Worm (Caenorhabditis elegans): ENCODE measurements around the gene oac-55.

Gene oac-55

ce11 chrV:3759419-3759915 is 1.5 kb upstream of the oac-55 start, which contains the start of gene chk-1:
TSS of gene chk-1 (minus strand) at chrV:3759469.
- TF ChIP-seq him-1 (tag; optimal IDR thresholded peaks at IDR 0.05), result no peak
- TF ChIP-seq W03F9.2 (tag; optimal IDR thresholded peaks at IDR 0.05), result no peak

DNA sequence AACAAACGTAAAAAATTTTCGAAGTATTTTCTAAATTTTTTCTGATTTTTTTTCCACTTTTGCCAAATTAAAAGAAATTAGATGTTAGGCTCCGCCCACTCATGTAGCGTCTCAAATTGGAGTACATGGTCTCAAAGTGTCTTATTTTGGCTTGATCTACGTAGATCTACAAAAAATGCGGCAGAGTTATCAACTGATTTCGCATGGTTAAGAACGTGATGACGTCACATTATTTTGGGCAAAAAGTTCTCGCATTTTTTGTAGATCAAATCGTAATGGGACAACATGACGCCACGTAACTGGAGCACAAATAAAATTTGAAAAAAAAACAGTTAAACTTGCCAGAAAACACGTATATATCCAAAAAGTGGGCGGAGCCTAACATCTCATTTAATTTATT is 890 bp downstream of the oac-55 start:
- TF ChIP-seq him-1 (tag; optimal IDR thresholded peaks at IDR 0.05), result no peak
- TF ChIP-seq dao-5 (tag; optimal IDR thresholded peaks at IDR 0.05), result no peak
- TF ChIP-seq W03F9.2 (tag; optimal IDR thresholded peaks at IDR 0.05), result no peak

DNA sequence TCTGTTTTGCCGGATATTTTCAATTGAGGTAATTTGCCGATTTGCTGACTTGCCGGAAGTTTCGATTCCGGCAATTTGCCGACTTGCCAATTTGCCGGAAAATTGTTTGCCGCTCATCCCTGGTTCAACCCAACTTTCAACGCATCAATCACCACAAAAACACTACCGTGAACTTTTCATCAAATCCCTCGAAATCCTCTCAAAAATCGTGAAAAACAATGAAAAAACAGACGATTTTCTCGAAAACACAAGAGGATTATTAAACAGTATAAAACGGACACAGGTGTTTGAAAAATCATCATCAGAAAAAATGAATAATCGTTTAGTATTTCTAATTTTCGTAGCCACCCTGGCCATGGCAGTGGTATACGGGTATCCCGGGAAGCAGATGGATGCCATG is 6.0 kb downstream of the oac-55 start, which contains the start of gene Y39H10A.1:
Y39H10A.1 (plus strand) TSS at position 301 of the 400 bp plus-strand sequence.
- TF ChIP-seq him-1 (tag; optimal IDR thresholded peaks at IDR 0.05) (no peak), W03F9.2 (tag; optimal IDR thresholded peaks at IDR 0.05) (no peak), dao-5 (tag; optimal IDR thresholded peaks at IDR 0.05) (no peak)

- TF ChIP-seq W03F9.2 (tag; optimal IDR thresholded peaks at IDR 0.05) (no peak), dao-5 (tag; optimal IDR thresholded peaks at IDR 0.05) (no peak), him-1 (tag; optimal IDR thresholded peaks at IDR 0.05) (no peak)
Measured at ce11 chrV:3768270-3768669, 7.3 kb downstream of the oac-55 start, which contains the start of gene R08E5.4. TSS of gene R08E5.4 (plus strand) at chrV:3768570.

ce11 chrV:3771437-3772256 is 10.7 kb downstream of the oac-55 start, which contains the start of the genes R08E5.1 and rips-1:
TSS of gene R08E5.1 (minus strand) at chrV:3771518.
TSS of gene rips-1 (plus strand) at chrV:3772021.
- TF ChIP-seq dao-5 (tag; optimal IDR thresholded peaks at IDR 0.05), result no peak
- TF ChIP-seq him-1 (tag; optimal IDR thresholded peaks at IDR 0.05), result no peak
- TF ChIP-seq W03F9.2 (tag; optimal IDR thresholded peaks at IDR 0.05), result no peak

DNA sequence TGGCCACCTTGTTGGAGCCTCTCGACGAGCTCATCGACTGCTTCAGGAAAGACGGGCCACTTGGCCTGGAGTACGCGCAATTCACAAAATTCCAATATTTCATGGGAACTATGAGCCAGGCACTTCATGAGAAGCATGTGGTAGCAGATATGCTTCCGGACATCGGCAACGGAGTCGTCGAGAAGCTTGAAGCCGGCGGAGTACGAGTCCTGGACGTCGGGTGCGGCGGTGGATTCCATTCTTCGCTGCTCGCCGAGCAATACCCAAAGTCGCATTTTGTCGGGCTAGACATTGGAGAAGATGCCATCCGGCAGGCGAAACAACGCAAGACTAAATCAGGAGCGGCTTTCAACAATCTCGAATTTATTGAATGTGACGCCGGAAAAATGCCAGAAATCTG is 12.7 kb downstream of the oac-55 start:
- TF ChIP-seq W03F9.2 (tag; optimal IDR thresholded peaks at IDR 0.05) (no peak), him-1 (tag; optimal IDR thresholded peaks at IDR 0.05) (no peak), dao-5 (tag; optimal IDR thresholded peaks at IDR 0.05) (no peak)

ce11 chrV:3774653-3775052 is 13.7 kb downstream of the oac-55 start:
- TF ChIP-seq dao-5 (tag; optimal IDR thresholded peaks at IDR 0.05) (no peak), him-1 (tag; optimal IDR thresholded peaks at IDR 0.05) (no peak), W03F9.2 (tag; optimal IDR thresholded peaks at IDR 0.05) (no peak)

DNA sequence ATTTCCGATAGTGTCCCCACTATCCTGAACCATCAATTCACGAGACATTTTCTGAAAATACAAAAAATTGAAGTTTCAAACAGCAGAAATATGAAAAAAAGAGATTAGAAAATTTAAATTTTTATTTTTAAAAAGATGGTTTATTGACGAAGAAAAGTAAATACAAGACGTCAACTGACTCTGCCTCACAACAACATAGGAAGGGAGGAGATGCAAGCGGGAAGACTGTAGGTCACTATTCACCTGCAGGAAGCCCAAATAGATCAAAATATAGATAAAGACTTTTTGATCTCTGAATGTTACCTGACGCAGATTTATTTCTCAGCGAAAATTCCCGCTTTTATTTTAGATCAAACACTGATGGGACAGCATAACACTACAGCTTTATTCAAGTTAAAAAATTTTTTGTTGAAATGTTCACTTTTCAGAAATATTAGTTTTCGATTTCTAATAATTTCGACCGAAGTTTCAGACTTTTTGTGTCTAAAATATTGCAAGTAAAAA is 15.2 kb downstream of the oac-55 start, which contains the start of gene cysl-3:
cysl-3 (minus strand) TSS at position 51 of the 504 bp plus-strand sequence.
- TF ChIP-seq W03F9.2 (tag; optimal IDR thresholded peaks at IDR 0.05) (no peak), dao-5 (tag; optimal IDR thresholded peaks at IDR 0.05) (no peak)

DNA sequence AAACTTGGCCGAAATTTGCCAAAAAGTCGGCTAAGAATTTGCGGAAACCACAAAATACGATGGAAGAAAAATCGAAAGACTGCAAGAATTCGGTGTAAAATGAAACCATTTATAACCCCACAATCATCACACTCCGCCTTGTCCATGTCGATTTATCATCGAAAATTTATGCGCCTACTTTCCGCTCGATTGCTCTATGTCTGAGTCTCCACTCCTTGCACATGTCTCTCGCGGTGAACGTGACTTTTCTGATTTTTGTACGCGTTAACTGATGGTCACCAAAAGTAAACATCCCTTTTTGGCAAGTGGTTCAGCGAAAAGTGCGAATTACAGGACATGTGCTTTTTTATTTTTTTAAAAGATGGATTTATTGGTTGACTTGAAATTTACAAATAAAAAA is 16.0 kb downstream of the oac-55 start:
- TF ChIP-seq W03F9.2 (tag; optimal IDR thresholded peaks at IDR 0.05) (no peak), him-1 (tag; optimal IDR thresholded peaks at IDR 0.05) (no peak), dao-5 (tag; optimal IDR thresholded peaks at IDR 0.05) (no peak)

ce11 chrV:3784167-3784734 is 23.3 kb downstream of the oac-55 start, which contains the start of gene R08F11.1:
TSS of gene R08F11.1 (minus strand) at chrV:3784217.
- no peak for TF ChIP-seq dao-5 (tag; optimal IDR thresholded peaks at IDR 0.05)
- no peak for TF ChIP-seq him-1 (tag; optimal IDR thresholded peaks at IDR 0.05)
- no peak for TF ChIP-seq W03F9.2 (tag; optimal IDR thresholded peaks at IDR 0.05)

DNA sequence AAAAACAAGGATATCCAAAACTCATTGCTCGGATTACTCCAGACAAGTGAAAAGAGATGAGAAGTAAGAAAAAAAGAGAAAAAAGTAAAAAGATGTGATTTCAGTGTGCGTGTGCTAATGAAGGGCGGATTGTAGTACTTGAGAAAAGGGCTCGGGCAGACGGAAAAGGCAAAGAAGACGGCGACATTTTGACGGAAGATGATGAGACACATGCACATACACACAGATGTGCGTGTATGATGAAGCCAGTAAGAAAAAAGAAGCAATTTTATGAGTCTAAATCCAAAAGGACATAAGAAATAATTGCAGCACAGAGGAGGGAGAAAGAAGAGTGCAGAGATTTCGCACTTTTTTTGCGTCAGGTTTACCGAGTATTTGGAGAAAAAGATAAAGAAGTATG is 27.6 kb downstream of the oac-55 start:
- TF ChIP-seq him-1 (tag; optimal IDR thresholded peaks at IDR 0.05), result no peak
- no peak for TF ChIP-seq dao-5 (tag; optimal IDR thresholded peaks at IDR 0.05)
- TF ChIP-seq W03F9.2 (tag; optimal IDR thresholded peaks at IDR 0.05), result no peak

DNA sequence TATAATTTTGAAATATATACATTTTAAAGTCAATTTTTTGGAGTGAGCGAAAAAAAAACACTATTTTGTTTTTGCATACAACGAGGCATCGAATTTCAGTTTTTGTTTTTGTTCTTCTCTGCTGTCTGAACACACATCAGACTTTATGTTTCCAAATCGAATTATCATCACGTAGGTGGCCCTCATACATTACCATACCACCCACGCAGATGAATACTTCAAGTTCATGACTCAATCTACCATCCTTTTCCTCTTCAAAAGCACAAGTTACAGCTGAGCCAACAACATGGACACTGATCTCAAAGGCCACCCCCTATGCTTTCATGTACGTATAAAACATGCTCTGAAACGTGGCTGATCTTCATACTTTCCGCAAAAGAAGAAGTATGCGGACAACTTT is 28.8 kb downstream of the oac-55 start, which contains the start of gene R08F11.7:
R08F11.7 (plus strand) TSS at position 301 of the 400 bp plus-strand sequence.
- TF ChIP-seq W03F9.2 (tag; optimal IDR thresholded peaks at IDR 0.05) (no peak), him-1 (tag; optimal IDR thresholded peaks at IDR 0.05) (no peak), dao-5 (tag; optimal IDR thresholded peaks at IDR 0.05) (no peak)

- TF ChIP-seq dao-5 (tag; optimal IDR thresholded peaks at IDR 0.05) (no peak), him-1 (tag; optimal IDR thresholded peaks at IDR 0.05) (no peak), W03F9.2 (tag; optimal IDR thresholded peaks at IDR 0.05) (no peak)
Measured at ce11 chrV:3790424-3790823, 29.5 kb downstream of the oac-55 start.

DNA sequence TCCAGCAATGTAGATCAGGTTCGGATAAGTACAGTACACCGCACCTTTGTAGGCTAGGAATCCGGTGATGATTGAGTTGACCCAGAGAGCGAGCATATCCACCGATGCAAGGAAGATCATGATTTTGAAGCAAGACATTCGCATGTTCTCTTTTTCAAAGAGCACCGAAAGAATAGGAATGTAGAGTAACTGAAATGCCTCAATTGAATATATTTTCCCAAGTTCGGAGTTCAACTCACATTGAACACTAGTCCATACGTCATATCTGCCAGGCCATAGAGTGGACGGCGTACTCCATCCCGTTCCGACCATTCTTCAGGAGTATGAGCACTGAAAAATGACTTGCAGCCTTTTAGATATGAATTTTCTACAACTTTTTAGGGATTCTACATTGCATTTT is 38.8 kb downstream of the oac-55 start:
- TF ChIP-seq him-1 (tag; optimal IDR thresholded peaks at IDR 0.05) (no peak), dao-5 (tag; optimal IDR thresholded peaks at IDR 0.05) (no peak), W03F9.2 (tag; optimal IDR thresholded peaks at IDR 0.05) (no peak)
